Fruit fly (Drosophila melanogaster) whole organism, adult: ENCODE measurements around the gene upd3.

Experiments used
- CG14711 ChIP-seq: fragments of 200-800 bp; sonication (Bioruptor generic); optimal IDR thresholded peaks from 2 replicates; lab custom pipeline; 2018; ENCODE audit warnings: missing biosample characterization, mild to moderate bottlenecking, missing genetic modification characterization, moderate library complexity
- CG1620 ChIP-seq: fragments of 200-800 bp; sonication (Bioruptor generic); optimal IDR thresholded peaks from 2 replicates; lab custom pipeline; 2016; ENCODE audit warnings: missing biosample characterization, missing genetic modification characterization
- CG5204 ChIP-seq: fragments of 200-800 bp; sonication (Bioruptor generic); optimal IDR thresholded peaks from 2 replicates; lab custom pipeline; 2016; ENCODE audit warnings: missing biosample characterization, missing genetic modification characterization
- CG7045 ChIP-seq: fragments of 200-800 bp; sonication (Bioruptor generic); optimal IDR thresholded peaks from 2 replicates; lab custom pipeline; 2017; ENCODE audit warnings: missing biosample characterization, mild to moderate bottlenecking, missing genetic modification characterization
- Clk ChIP-seq: fragments of 200-800 bp; sonication (Bioruptor generic); optimal IDR thresholded peaks from 2 replicates; lab custom pipeline; 2017; ENCODE audit warnings: missing biosample characterization, missing genetic modification characterization
- Hr96 ChIP-seq: fragments of 200-800 bp; sonication (Bioruptor generic); optimal IDR thresholded peaks from 2 replicates; lab custom pipeline; 2016; ENCODE audit warnings: missing biosample characterization, missing genetic modification characterization
- bab1 ChIP-seq: fragments of 200-800 bp; sonication (Bioruptor generic); optimal IDR thresholded peaks from 3 replicates; lab custom pipeline; 2019; ENCODE audit warnings: missing biosample characterization, mild to moderate bottlenecking, missing genetic modification characterization, moderate library complexity
- kay ChIP-seq: fragments of 200-800 bp; sonication (Bioruptor generic); peaks from one replicate; lab custom pipeline; 2016; ENCODE audit warnings: missing biosample characterization, missing genetic modification characterization, borderline replicate concordance
- ovo ChIP-seq: fragments of 200-800 bp; sonication (Bioruptor generic); optimal IDR thresholded peaks from 2 replicates; lab custom pipeline; 2016; ENCODE audit warnings: missing biosample characterization, missing genetic modification characterization
- tj ChIP-seq: fragments of 200-800 bp; sonication (Bioruptor generic); optimal IDR thresholded peaks from 3 replicates; lab custom pipeline; 2017; ENCODE audit warnings: missing biosample characterization, mild to moderate bottlenecking, missing genetic modification characterization, moderate library complexity
- toe ChIP-seq: fragments of 200-800 bp; sonication (Bioruptor generic); optimal IDR thresholded peaks from 2 replicates; lab custom pipeline; 2016; ENCODE audit warnings: missing biosample characterization, missing genetic modification characterization

- TF ChIP-seq Clk (GFP tag; lab: Kevin White, UChicago) (no peak), bab1 (no peak), ovo (GFP tag; lab: Kevin White, UChicago) (no peak), CG7045 (GFP tag; lab: Kevin White, UChicago) (no peak), toe (GFP tag; lab: Kevin White, UChicago) (no peak), CG14711 (tag; lab: Kevin White, UChicago) (no peak), Hr96 (no peak), tj (GFP tag; lab: Kevin White, UChicago) (no peak), CG5204 (no peak), kay (GFP tag; lab: Kevin White, UChicago) (no peak), CG1620 (no peak)
Observed at dm6 chrX:18310979-18311378, 33.9 kb downstream of the upd3 start.
